Fruit fly (Drosophila melanogaster) whole organism, embryonic: ENCODE measurements around the gene CG7530.

Source experiments
- Abd-B ChIP-seq: fragments of 200-800 bp; sonication (Bioruptor generic); optimal IDR thresholded peaks from 2 replicates; lab custom pipeline; 2018; ENCODE audit warnings: missing biosample characterization, mild to moderate bottlenecking, missing genetic modification characterization, moderate library complexity
- CG10565 ChIP-seq: fragments of 200-800 bp; sonication (Bioruptor generic); optimal IDR thresholded peaks from 3 replicates; lab custom pipeline; 2016; ENCODE audit warnings: missing biosample characterization, mild to moderate bottlenecking, missing genetic modification characterization
- CG10959 ChIP-seq: fragments of 200-800 bp; sonication (Bioruptor generic); IDR thresholded peaks from 2 replicates; pipeline ENCODE4 v1.3.6; 2022; ENCODE audit warnings: missing biosample characterization, missing genetic modification characterization
- CG10979 ChIP-seq: fragments of 200-800 bp; sonication (Bioruptor generic); optimal IDR thresholded peaks from 2 replicates; lab custom pipeline; 2018; ENCODE audit warnings: missing biosample characterization, mild to moderate bottlenecking, missing genetic modification characterization, moderate library complexity
- CG15073 ChIP-seq: fragments of 200-800 bp; sonication (Bioruptor generic); optimal IDR thresholded peaks from 2 replicates; lab custom pipeline; 2016; ENCODE audit warnings: missing biosample characterization, missing genetic modification characterization
- CG15696 ChIP-seq: fragments of 200-800 bp; sonication (Bioruptor generic); optimal IDR thresholded peaks from 2 replicates; lab custom pipeline; 2019; ENCODE audit warnings: missing biosample characterization, mild to moderate bottlenecking, missing genetic modification characterization, moderate library complexity
- CG17359 ChIP-seq: fragments of 200-800 bp; sonication (Bioruptor generic); optimal IDR thresholded peaks from 3 replicates; lab custom pipeline; 2018; ENCODE audit warnings: missing biosample characterization, mild to moderate bottlenecking, missing genetic modification characterization, moderate library complexity
- CG17361 ChIP-seq: fragments of 200-800 bp; sonication (Bioruptor generic); IDR thresholded peaks from 3 replicates; pipeline ENCODE4 v1.3.6; 2022; ENCODE audit warnings: missing biosample characterization, missing genetic modification characterization
- CG17912 ChIP-seq: fragments of 200-800 bp; sonication (Bioruptor generic); optimal IDR thresholded peaks from 2 replicates; lab custom pipeline; 2018; ENCODE audit warnings: missing biosample characterization, mild to moderate bottlenecking, missing genetic modification characterization
- CG18599 ChIP-seq: fragments of 200-800 bp; sonication (Bioruptor generic); optimal IDR thresholded peaks from 3 replicates; lab custom pipeline; 2017; ENCODE audit warnings: missing biosample characterization, missing genetic modification characterization, mild to moderate bottlenecking, moderate library complexity, missing genetic modification reagents
- CG2889 ChIP-seq: fragments of 200-800 bp; sonication (Bioruptor generic); IDR thresholded peaks from 3 replicates; pipeline ENCODE4 v1.3.6; 2022; ENCODE audit warnings: missing biosample characterization, missing genetic modification characterization
- CG3065 ChIP-seq: fragments of 200-800 bp; sonication (Bioruptor generic); optimal IDR thresholded peaks from 2 replicates; lab custom pipeline; 2016; ENCODE audit warnings: missing biosample characterization, missing genetic modification characterization
- CG31441 ChIP-seq: fragments of 200-800 bp; sonication (Bioruptor generic); IDR thresholded peaks from 2 replicates; pipeline ENCODE4 v1.3.6; 2022; ENCODE audit warnings: missing biosample characterization, missing genetic modification characterization
- CG3847 ChIP-seq: fragments of 200-800 bp; sonication (Bioruptor generic); IDR thresholded peaks from 2 replicates; pipeline ENCODE4 v1.3.6; 2022; ENCODE audit warnings: missing biosample characterization, missing genetic modification characterization
- CG8765 ChIP-seq: fragments of 200-800 bp; sonication (Bioruptor generic); IDR thresholded peaks from 2 replicates; pipeline ENCODE4 v1.3.6; 2022; ENCODE audit warnings: missing biosample characterization, missing genetic modification characterization
- CG9876 ChIP-seq: fragments of 200-800 bp; sonication (Bioruptor generic); optimal IDR thresholded peaks from 2 replicates; lab custom pipeline; 2016; ENCODE audit warnings: missing biosample characterization, missing genetic modification characterization
- CkIIα-i1 ChIP-seq: fragments of 200-800 bp; sonication (Bioruptor generic); IDR thresholded peaks from 2 replicates; pipeline ENCODE4 v1.3.6; 2022; ENCODE audit warnings: missing biosample characterization, missing genetic modification characterization
- Drgx ChIP-seq: fragments of 200-800 bp; sonication (Bioruptor generic); IDR thresholded peaks from 2 replicates; pipeline ENCODE4 v1.3.6; 2022; ENCODE audit warnings: missing biosample characterization, missing genetic modification characterization
- Ets97D ChIP-seq: fragments of 200-800 bp; sonication (Bioruptor generic); optimal IDR thresholded peaks from 3 replicates; lab custom pipeline; 2016; ENCODE audit warnings: missing biosample characterization, missing genetic modification characterization
- Fer3 ChIP-seq: fragments of 200-800 bp; sonication (Bioruptor generic); optimal IDR thresholded peaks from 2 replicates; lab custom pipeline; 2018; ENCODE audit warnings: missing biosample characterization, mild to moderate bottlenecking, missing genetic modification characterization, moderate library complexity
- Gsc ChIP-seq: fragments of 200-800 bp; sonication (Bioruptor generic); IDR thresholded peaks from 2 replicates; pipeline ENCODE4 v1.3.6; 2022; ENCODE audit warnings: missing biosample characterization, missing genetic modification characterization
- HLHmδ ChIP-seq: fragments of 200-800 bp; sonication (Bioruptor generic); optimal IDR thresholded peaks from 2 replicates; lab custom pipeline; 2018; ENCODE audit warnings: missing biosample characterization, mild to moderate bottlenecking, missing genetic modification characterization, moderate library complexity
- Med ChIP-seq: fragments of 200-800 bp; sonication (Bioruptor generic); peaks from one replicate; lab custom pipeline; 2016; ENCODE audit warnings: missing biosample characterization, missing genetic modification characterization, mild to moderate bottlenecking, inconsistent platforms, moderate library complexity
- Myb ChIP-seq: fragments of 200-800 bp; sonication (Bioruptor generic); optimal IDR thresholded peaks from 2 replicates; lab custom pipeline; 2016; ENCODE audit warnings: missing biosample characterization, missing genetic modification characterization
- Oaz ChIP-seq: fragments of 200-800 bp; sonication (Bioruptor generic); IDR thresholded peaks from 2 replicates; pipeline ENCODE4 v1.3.6; 2022; ENCODE audit warnings: missing biosample characterization, missing genetic modification characterization
- Opbp ChIP-seq: fragments of 200-800 bp; sonication (Bioruptor generic); IDR thresholded peaks from 3 replicates; pipeline ENCODE4 v1.3.6; 2022; ENCODE audit warnings: missing biosample characterization, missing genetic modification characterization; ENCODE audit not compliant: partially characterized antibody
- PHDP ChIP-seq: fragments of 200-800 bp; sonication (Bioruptor generic); optimal IDR thresholded peaks from 3 replicates; lab custom pipeline; 2018; ENCODE audit warnings: missing biosample characterization, mild to moderate bottlenecking, missing genetic modification characterization, moderate library complexity
- Scr ChIP-seq: fragments of 200-800 bp; sonication (Bioruptor generic); IDR thresholded peaks from 2 replicates; pipeline ENCODE4 v1.3.6; 2022; ENCODE audit warnings: missing biosample characterization, missing genetic modification characterization; ENCODE audit not compliant: partially characterized antibody
- Sox100B ChIP-seq: fragments of 200-800 bp; sonication (Bioruptor generic); optimal IDR thresholded peaks from 3 replicates; lab custom pipeline; 2018; ENCODE audit warnings: missing biosample characterization, mild to moderate bottlenecking, missing genetic modification characterization
- Spps ChIP-seq: fragments of 200-800 bp; sonication (Bioruptor generic); optimal IDR thresholded peaks from 2 replicates; lab custom pipeline; 2018; ENCODE audit warnings: missing biosample characterization, mild to moderate bottlenecking, missing genetic modification characterization
- Taf1 ChIP-seq: fragments of 200-800 bp; sonication (Bioruptor generic); IDR thresholded peaks from 2 replicates; pipeline ENCODE4 v1.3.6; 2022; ENCODE audit warnings: missing biosample characterization, missing genetic modification characterization
- Trl ChIP-seq, 3 experiments: fragments of >200 bp in 2 of 3; fragments of 200-800 bp in 1 of 3; sonication (Bioruptor generic) in 1 of 3; optimal IDR thresholded peaks; 2 replicates in 1 of 3; 3 replicates in 2 of 3; lab custom pipeline; 2016 to 2017; ENCODE audit warnings: missing biosample characterization in 1 of 3, missing genetic modification characterization in 1 of 3
- YL-1 ChIP-seq: fragments of 200-800 bp; sonication (Bioruptor generic); optimal IDR thresholded peaks from 3 replicates; lab custom pipeline; 2017; ENCODE audit warnings: missing biosample characterization, mild to moderate bottlenecking, missing genetic modification characterization
- ato ChIP-seq: fragments of 200-800 bp; sonication (Bioruptor generic); IDR thresholded peaks from 2 replicates; pipeline ENCODE4 v1.3.6; 2022; ENCODE audit warnings: missing biosample characterization, missing genetic modification characterization; ENCODE audit not compliant: partially characterized antibody
- bab2 ChIP-seq: fragments of 200-800 bp; sonication (Bioruptor generic); optimal IDR thresholded peaks from 2 replicates; lab custom pipeline; 2016; ENCODE audit warnings: missing biosample characterization, missing genetic modification characterization
- chinmo ChIP-seq: fragments of 200-800 bp; sonication (Bioruptor generic); IDR thresholded peaks from 4 replicates; pipeline ENCODE4 v1.3.6; 2022; ENCODE audit warnings: missing biosample characterization, missing genetic modification characterization; ENCODE audit not compliant: partially characterized antibody
- chm ChIP-seq: fragments of 200-800 bp; sonication (Bioruptor generic); IDR thresholded peaks from 2 replicates; pipeline ENCODE4 v1.3.6; 2022; ENCODE audit warnings: missing biosample characterization, missing genetic modification characterization
- chn ChIP-seq: fragments of 200-800 bp; sonication (Bioruptor generic); optimal IDR thresholded peaks from 2 replicates; lab custom pipeline; 2016; ENCODE audit warnings: missing biosample characterization, missing genetic modification characterization
- dpn ChIP-seq, 2 experiments: fragments of 200-800 bp; sonication (Bioruptor generic); optimal IDR thresholded peaks; 3 replicates each; lab custom pipeline; 2016; ENCODE audit warnings: missing biosample characterization in 2 of 2, missing genetic modification characterization in 2 of 2
- en ChIP-seq: fragments of 200-800 bp; sonication (Bioruptor generic); optimal IDR thresholded peaks from 2 replicates; lab custom pipeline; 2016; ENCODE audit warnings: missing biosample characterization, missing genetic modification characterization
- gcm ChIP-seq: fragments of 200-800 bp; sonication (Bioruptor generic); optimal IDR thresholded peaks from 2 replicates; lab custom pipeline; 2019; ENCODE audit warnings: missing biosample characterization, mild to moderate bottlenecking, missing genetic modification characterization, moderate library complexity
- hth ChIP-seq: fragments of >200 bp; optimal IDR thresholded peaks from 2 replicates; lab custom pipeline; 2017; ENCODE audit warnings: inconsistent platforms
- p53 ChIP-seq: fragments of 200-800 bp; sonication (Bioruptor generic); optimal IDR thresholded peaks from 2 replicates; lab custom pipeline; 2016; ENCODE audit warnings: missing biosample characterization, missing genetic modification characterization
- peb ChIP-seq: fragments of 200-800 bp; sonication (Bioruptor generic); IDR thresholded peaks from 2 replicates; pipeline ENCODE4 v1.3.6; 2022; ENCODE audit warnings: missing biosample characterization, missing genetic modification characterization
- pnt ChIP-seq: fragments of 200-800 bp; sonication (Bioruptor generic); optimal IDR thresholded peaks from 3 replicates; lab custom pipeline; 2016; ENCODE audit warnings: missing biosample characterization, missing genetic modification characterization
- slp2 ChIP-seq: fragments of 200-800 bp; sonication (Bioruptor generic); optimal IDR thresholded peaks from 2 replicates; lab custom pipeline; 2016; ENCODE audit warnings: missing biosample characterization, missing genetic modification characterization
- so ChIP-seq: fragments of 200-800 bp; sonication (Bioruptor generic); IDR thresholded peaks from 3 replicates; pipeline ENCODE4 v1.3.6; 2022; ENCODE audit warnings: missing biosample characterization, missing genetic modification characterization
- tio ChIP-seq: fragments of 200-800 bp; sonication (Bioruptor generic); optimal IDR thresholded peaks from 2 replicates; lab custom pipeline; 2017; ENCODE audit warnings: missing biosample characterization, missing genetic modification characterization, inconsistent platforms
- unc-4 ChIP-seq: fragments of 200-800 bp; sonication (Bioruptor generic); IDR thresholded peaks from 2 replicates; pipeline ENCODE4 v1.3.6; 2022; ENCODE audit warnings: missing biosample characterization, missing genetic modification characterization; ENCODE audit not compliant: partially characterized antibody
- zen2 ChIP-seq: fragments of 200-800 bp; sonication (Bioruptor generic); IDR thresholded peaks from 3 replicates; pipeline ENCODE4 v1.3.6; 2022; ENCODE audit warnings: missing biosample characterization, missing genetic modification characterization; ENCODE audit not compliant: partially characterized antibody

CG7530 gene

DNA sequence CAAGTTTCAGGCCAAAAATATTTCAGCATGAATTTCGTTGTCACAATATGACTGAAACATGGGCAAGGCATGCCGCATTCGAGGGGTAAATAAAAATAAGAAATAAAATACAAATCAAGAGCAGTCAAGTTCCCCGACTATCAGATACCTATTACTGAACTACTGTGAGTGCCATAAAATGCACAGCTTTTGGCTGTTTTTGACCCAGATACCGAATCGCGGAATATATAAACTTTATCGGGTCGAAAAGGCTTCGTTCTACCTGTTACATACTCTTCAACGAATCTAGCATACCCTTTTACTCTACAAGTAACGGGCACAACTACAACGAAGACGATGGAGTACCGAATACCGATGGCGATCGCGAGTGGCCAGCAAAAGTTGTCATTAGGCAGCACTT is 24.4 kb downstream of the CG7530 start (continued):
- TF ChIP-seq Oaz (GFP tag; lab: Robert Waterston, UW) (peak; percentile 53), so (GFP tag; lab: Robert Waterston, UW) (peak; percentile 63), CG31441 (GFP tag; lab: Robert Waterston, UW) (peak; percentile 51; the same call in 1 of the 2 replicates), Fer3 (tag; lab: Kevin White, UChicago) (peak; percentile 56), CkIIα-i1 (GFP tag; lab: Robert Waterston, UW) (no peak), CG18599 (peak; percentile 63), chn (GFP tag; lab: Kevin White, UChicago) (no peak), CG2889 (GFP tag; lab: Robert Waterston, UW) (peak; percentile 70; the same call in 2 of the 3 replicates), gcm (GFP tag; lab: Kevin White, UChicago) (no peak), CG15696 (tag; lab: Kevin White, UChicago) (no peak), Taf1 (GFP tag; lab: Robert Waterston, UW) (0 out of 2 replicates have a peak, but pooled peaks have one; percentile 56), Med (GFP tag; lab: Kevin White, UChicago) (peak; percentile 95), CG3065 (GFP tag; lab: Kevin White, UChicago) (no peak), Opbp (GFP tag; lab: Robert Waterston, UW) (no peak), CG17912 (GFP tag; lab: Kevin White, UChicago) (no peak), Trl (optimal IDR thresholded peaks at IDR 0.05; lab: Kevin White, UChicago) (no peak), Trl (GFP tag; optimal IDR thresholded peaks at IDR 0.05; lab: Kevin White, UChicago) (peak; percentile 47), unc-4 (GFP tag; lab: Robert Waterston, UW) (peak; percentile 45; the same call in 1 of the 2 replicates), PHDP (peak; percentile 63), Spps (tag; lab: Kevin White, UChicago) (no peak), Drgx (GFP tag; lab: Robert Waterston, UW) (peak; percentile 79), CG10565 (GFP tag; lab: Kevin White, UChicago) (no peak), hth (lab: Kevin White, UChicago) (no peak), en (GFP tag; lab: Kevin White, UChicago) (peak; percentile 33), Abd-B (GFP tag; lab: Kevin White, UChicago) (peak; percentile 19), Scr (peak; percentile 57), CG3847 (GFP tag; lab: Robert Waterston, UW) (peak; percentile 73), Ets97D (GFP tag; lab: Kevin White, UChicago) (peak; percentile 8), CG9876 (GFP tag; lab: Kevin White, UChicago) (peak; percentile 37), slp2 (GFP tag; lab: Kevin White, UChicago) (no peak), Sox100B (GFP tag; lab: Kevin White, UChicago) (no peak), CG8765 (GFP tag; lab: Robert Waterston, UW) (0 out of 2 replicates have a peak, but pooled peaks have one; percentile 8), chm (GFP tag; lab: Robert Waterston, UW) (0 out of 2 replicates have a peak, but pooled peaks have one; percentile 17), zen2 (GFP tag; lab: Robert Waterston, UW) (no peak), CG17361 (GFP tag; lab: Robert Waterston, UW) (peak; percentile 43; the same call in 1 of the 3 replicates), HLHmδ (no peak), tio (no peak), CG17359 (peak; percentile 51), Gsc (GFP tag; lab: Robert Waterston, UW) (no peak), pnt (GFP tag; lab: Kevin White, UChicago) (peak; percentile 23), ato (peak; percentile 52; the same call in 1 of the 2 replicates), Myb (GFP tag; lab: Kevin White, UChicago) (peak; percentile 57), bab2 (GFP tag; lab: Kevin White, UChicago) (peak; percentile 43), CG10959 (GFP tag; lab: Robert Waterston, UW) (no peak), peb (no peak), chinmo (GFP tag; lab: Robert Waterston, UW) (peak; percentile 77; the same call in 3 of the 4 replicates), YL-1 (GFP tag; lab: Kevin White, UChicago) (no peak), CG10979 (peak; percentile 16), dpn (GFP tag; optimal IDR thresholded peaks at IDR 0.05; lab: Kevin White, UChicago) (peak; percentile 45 to 75), p53 (GFP tag; lab: Kevin White, UChicago) (peak; percentile 3), CG15073 (GFP tag; lab: Kevin White, UChicago) (no peak)
